Worm (Caenorhabditis elegans) whole organism, L1 larva: Measurements from ENCODE around the gene F20B6.9.
A peak's percentile ranks its signal among the peaks of the same experiment; 100 is the strongest.

ENCODE experiments used
- C04F5.9 ChIP-seq: sonication (generic microtip); optimal IDR thresholded peaks from 2 replicates; lab custom pipeline; 2016; ENCODE audit warnings: missing genetic modification characterization, missing compliant biosample characterization
- C16A3.4 ChIP-seq: fragments of 150-350 bp; optimal IDR thresholded peaks from 2 replicates; lab custom pipeline; 2014; ENCODE audit warnings: missing biosample characterization, missing genetic modification characterization
- C34B4.2 ChIP-seq: sonication (generic microtip); optimal IDR thresholded peaks from 2 replicates; lab custom pipeline; 2017; ENCODE audit warnings: mild to moderate bottlenecking, missing genetic modification characterization, missing compliant biosample characterization
- aly-2 ChIP-seq: fragments of 150-350 bp; optimal IDR thresholded peaks from 2 replicates; lab custom pipeline; 2014; ENCODE audit warnings: missing biosample characterization, missing genetic modification characterization
- ceh-63 ChIP-seq: fragments of 200-800 bp; sonication (Bioruptor generic); optimal IDR thresholded peaks from 2 replicates; lab custom pipeline; 2018; ENCODE audit warnings: mild to moderate bottlenecking, missing genetic modification characterization, missing compliant biosample characterization
- ceh-88 ChIP-seq: fragments of 200-800 bp; sonication (Bioruptor generic); IDR thresholded peaks from 2 replicates; pipeline ENCODE4 v1.3.6; 2022; ENCODE audit warnings: missing genetic modification characterization, missing compliant biosample characterization
- ces-1 ChIP-seq: fragments of 150-350 bp; optimal IDR thresholded peaks from 2 replicates; lab custom pipeline; 2014; ENCODE audit warnings: missing biosample characterization, missing genetic modification reagents, missing genetic modification characterization
- dpl-1 ChIP-seq, 3 experiments: fragments of 150-350 bp in 2 of 3; sonication (generic microtip) in 1 of 3; optimal IDR thresholded peaks; 2 replicates each; lab custom pipeline; 2014 to 2017; ENCODE audit warnings: missing biosample characterization in 3 of 3, missing genetic modification characterization in 3 of 3, missing genetic modification reagents in 3 of 3
- dsc-1 ChIP-seq: sonication (generic microtip); optimal IDR thresholded peaks from 2 replicates; lab custom pipeline; 2016; ENCODE audit warnings: mild to moderate bottlenecking, missing genetic modification characterization, missing compliant biosample characterization
- efl-1 ChIP-seq, 4 experiments: fragments of 150-350 bp; optimal IDR thresholded peaks in 3 of 4; peaks in 1 of 4; 1 replicate in 1 of 4; 2 replicates in 3 of 4; lab custom pipeline; 2014; ENCODE audit warnings: missing biosample characterization in 2 of 4, missing genetic modification characterization in 2 of 4, missing genetic modification reagents in 2 of 4
- egl-13 ChIP-seq: sonication (generic microtip); optimal IDR thresholded peaks from 2 replicates; lab custom pipeline; 2016; ENCODE audit warnings: missing genotype, missing genetic modification reagents, missing genetic modification characterization, missing compliant biosample characterization
- egl-27 ChIP-seq, 2 experiments: fragments of 150-350 bp in 1 of 2; sonication (generic microtip); optimal IDR thresholded peaks; 3 replicates each; lab custom pipeline; 2017 to 2018; ENCODE audit warnings: missing biosample characterization in 2 of 2, missing genetic modification characterization in 2 of 2, missing genetic modification reagents in 2 of 2
- ets-5 ChIP-seq: fragments of 200-800 bp; sonication (Bioruptor generic); IDR thresholded peaks from 2 replicates; pipeline ENCODE4 v1.3.6; 2022; ENCODE audit warnings: missing genetic modification characterization, missing compliant biosample characterization
- fkh-10 ChIP-seq: sonication (generic microtip); optimal IDR thresholded peaks from 2 replicates; lab custom pipeline; 2017; ENCODE audit warnings: missing biosample characterization, missing genetic modification reagents, missing genetic modification characterization
- grh-1 ChIP-seq: fragments of 200-800 bp; sonication (Bioruptor generic); IDR thresholded peaks from 2 replicates; pipeline ENCODE4 v1.3.6; 2022; ENCODE audit warnings: missing genetic modification reagents, missing genetic modification characterization, missing compliant biosample characterization
- hlh-17 ChIP-seq: fragments of 200-800 bp; sonication (Bioruptor generic); optimal IDR thresholded peaks from 2 replicates; lab custom pipeline; 2018; ENCODE audit warnings: missing genetic modification characterization, mild to moderate bottlenecking, missing compliant biosample characterization, moderate library complexity, borderline replicate concordance
- hpl-2 ChIP-seq: fragments of 150-350 bp; optimal IDR thresholded peaks from 2 replicates; lab custom pipeline; 2014; ENCODE audit warnings: missing biosample characterization, missing genetic modification reagents, missing genetic modification characterization
- isw-1 ChIP-seq: fragments of 200-800 bp; sonication (Bioruptor generic); IDR thresholded peaks from 2 replicates; pipeline ENCODE4 v1.3.6; 2022; ENCODE audit warnings: missing genetic modification characterization, missing compliant biosample characterization
- jun-1 ChIP-seq: fragments of 150-350 bp; optimal IDR thresholded peaks from 2 replicates; lab custom pipeline; 2014; ENCODE audit warnings: missing biosample characterization, missing genetic modification reagents, missing genetic modification characterization
- lin-13 ChIP-seq: fragments of 150-350 bp; optimal IDR thresholded peaks from 2 replicates; lab custom pipeline; 2014; ENCODE audit warnings: missing biosample characterization, missing genetic modification reagents, missing genetic modification characterization
- lin-14 ChIP-seq: fragments of 200-800 bp; sonication (Bioruptor generic); optimal IDR thresholded peaks from 2 replicates; lab custom pipeline; 2018; ENCODE audit warnings: mild to moderate bottlenecking, missing genetic modification characterization, moderate library complexity, missing compliant biosample characterization
- lin-15B ChIP-seq: fragments of 150-350 bp; sonication (generic microtip); optimal IDR thresholded peaks from 3 replicates; lab custom pipeline; 2014; ENCODE audit warnings: missing biosample characterization, missing genetic modification characterization
- lin-35 ChIP-seq, 2 experiments: fragments of 150-350 bp; optimal IDR thresholded peaks; 2 replicates each; lab custom pipeline; 2014; ENCODE audit warnings: missing biosample characterization in 2 of 2, missing genetic modification characterization in 2 of 2, missing genetic modification reagents in 2 of 2
- lin-39 ChIP-seq: fragments of 150-350 bp; optimal IDR thresholded peaks from 2 replicates; lab custom pipeline; 2014; ENCODE audit warnings: missing biosample characterization, missing genetic modification reagents, missing genetic modification characterization
- lir-3 ChIP-seq: sonication (generic microtip); optimal IDR thresholded peaks from 2 replicates; lab custom pipeline; 2016; ENCODE audit warnings: mild to moderate bottlenecking, missing genetic modification characterization, moderate library complexity, missing compliant biosample characterization; ENCODE audit not compliant: poor library complexity
- lsy-2 ChIP-seq, 2 experiments: fragments of 150-350 bp; optimal IDR thresholded peaks; 2 replicates each; lab custom pipeline; 2014; ENCODE audit warnings: missing biosample characterization in 2 of 2, missing genetic modification characterization in 2 of 2
- mdl-1 ChIP-seq, 2 experiments: fragments of 150-350 bp; optimal IDR thresholded peaks; 2 replicates each; lab custom pipeline; 2014 to 2017; ENCODE audit warnings: missing biosample characterization in 2 of 2, missing genetic modification characterization in 2 of 2, inconsistent platforms in 1 of 2
- mep-1 ChIP-seq: fragments of 150-350 bp; optimal IDR thresholded peaks from 2 replicates; lab custom pipeline; 2014; ENCODE audit warnings: missing biosample characterization, missing genetic modification characterization
- nhr-11 ChIP-seq: fragments of 150-350 bp; optimal IDR thresholded peaks from 2 replicates; lab custom pipeline; 2014; ENCODE audit warnings: missing biosample characterization, missing genetic modification characterization
- nhr-12 ChIP-seq: sonication (generic microtip); optimal IDR thresholded peaks from 2 replicates; lab custom pipeline; 2017; ENCODE audit warnings: missing biosample characterization, missing genetic modification characterization
- nhr-20 ChIP-seq: sonication (generic microtip); optimal IDR thresholded peaks from 2 replicates; lab custom pipeline; 2016; ENCODE audit warnings: mild to moderate bottlenecking, missing genetic modification characterization, missing compliant biosample characterization
- nhr-28 ChIP-seq: fragments of 150-350 bp; optimal IDR thresholded peaks from 2 replicates; lab custom pipeline; 2014; ENCODE audit warnings: missing biosample characterization, missing genetic modification characterization
- nhr-71 ChIP-seq: sonication (generic microtip); optimal IDR thresholded peaks from 2 replicates; lab custom pipeline; 2016; ENCODE audit warnings: mild to moderate bottlenecking, missing genetic modification characterization, moderate library complexity, missing compliant biosample characterization
- nhr-84 ChIP-seq: sonication (generic microtip); optimal IDR thresholded peaks from 2 replicates; lab custom pipeline; 2017; ENCODE audit warnings: missing biosample characterization, missing genetic modification characterization
- nhr-85 ChIP-seq: sonication (generic microtip); peaks from one replicate; lab custom pipeline; 2016; ENCODE audit warnings: missing genetic modification characterization, inconsistent platforms, missing compliant biosample characterization
- nhr-90 ChIP-seq: sonication (generic microtip); optimal IDR thresholded peaks from 2 replicates; lab custom pipeline; 2016; ENCODE audit warnings: mild to moderate bottlenecking, missing genetic modification characterization, missing compliant biosample characterization; ENCODE audit not compliant: poor library complexity
- pag-3 ChIP-seq: sonication (generic microtip); optimal IDR thresholded peaks from 2 replicates; lab custom pipeline; 2017; ENCODE audit warnings: missing genetic modification characterization, mild to moderate bottlenecking, missing compliant biosample characterization, antibody characterized with exemption, borderline replicate concordance; ENCODE audit not compliant: insufficient read depth
- rnt-1 ChIP-seq: sonication (generic microtip); optimal IDR thresholded peaks from 2 replicates; lab custom pipeline; 2016; ENCODE audit warnings: mild to moderate bottlenecking, missing genetic modification characterization, moderate library complexity, missing compliant biosample characterization
- snu-23 ChIP-seq: sonication (generic microtip); optimal IDR thresholded peaks from 2 replicates; lab custom pipeline; 2016; ENCODE audit warnings: missing genetic modification characterization, missing compliant biosample characterization
- sptf-1 ChIP-seq: fragments of 150-350 bp; optimal IDR thresholded peaks from 2 replicates; lab custom pipeline; 2014; ENCODE audit warnings: missing biosample characterization, missing genetic modification characterization
- tbx-2 ChIP-seq: sonication (generic microtip); optimal IDR thresholded peaks from 2 replicates; lab custom pipeline; 2016; ENCODE audit warnings: missing genetic modification characterization, missing compliant biosample characterization
- tlp-1 ChIP-seq: fragments of 150-350 bp; optimal IDR thresholded peaks from 2 replicates; lab custom pipeline; 2014; ENCODE audit warnings: missing biosample characterization, missing genetic modification characterization
- unc-30 ChIP-seq: sonication (generic microtip); optimal IDR thresholded peaks from 2 replicates; lab custom pipeline; 2017; ENCODE audit warnings: missing biosample characterization, missing genetic modification characterization
- unc-86 ChIP-seq: sonication (generic microtip); optimal IDR thresholded peaks from 2 replicates; lab custom pipeline; 2016; ENCODE audit warnings: missing genetic modification characterization, missing compliant biosample characterization
- unc-98 ChIP-seq: fragments of 200-800 bp; sonication (Bioruptor generic); IDR thresholded peaks from 2 replicates; pipeline ENCODE4 v1.3.6; 2022; ENCODE audit warnings: missing genetic modification characterization, missing compliant biosample characterization
- zag-1 ChIP-seq: fragments of 150-350 bp; optimal IDR thresholded peaks from 2 replicates; lab custom pipeline; 2014; ENCODE audit warnings: missing biosample characterization, missing genetic modification characterization
- zip-4 ChIP-seq: fragments of 200-800 bp; sonication (Bioruptor generic); optimal IDR thresholded peaks from 2 replicates; lab custom pipeline; 2018; ENCODE audit warnings: mild to moderate bottlenecking, missing genetic modification characterization, moderate library complexity, missing compliant biosample characterization
- ztf-11 ChIP-seq, 2 experiments: sonication (generic microtip); optimal IDR thresholded peaks; 2 replicates each; lab custom pipeline; 2016 to 2017; ENCODE audit warnings: missing genetic modification characterization in 2 of 2, missing biosample characterization in 1 of 2, missing compliant biosample characterization in 1 of 2

F20B6.9 gene

ce11 chrX:4209131-4209530 is 1.8 kb upstream of the F20B6.9 start (continued):
- TF ChIP-seq nhr-90 (tag; lab: Kevin White, UChicago) (peak; percentile 99), C16A3.4 (tag; lab: Kevin White, UChicago) (peak; percentile 99), lin-14 (GFP tag; lab: Kevin White, UChicago) (peak; percentile 99), ceh-88 (peak; percentile 98), nhr-20 (tag; lab: Kevin White, UChicago) (peak; percentile 99), isw-1 (GFP tag; lab: Robert Waterston, UW) (peak; percentile 93), jun-1 (tag; lab: Kevin White, UChicago) (peak; percentile 100), lin-39 (tag; lab: Kevin White, UChicago) (peak; percentile 99), nhr-11 (tag; lab: Kevin White, UChicago) (peak; percentile 99), egl-13 (tag; lab: Kevin White, UChicago) (peak; percentile 100), C04F5.9 (tag; lab: Kevin White, UChicago) (peak; percentile 96), mep-1 (tag; lab: Kevin White, UChicago) (peak; percentile 100), dpl-1 (GFP tag; optimal IDR thresholded peaks at IDR 0.05; lab: Kevin White, UChicago) (peak; percentile 56 to 71 (median 61)), lin-35 (GFP tag; optimal IDR thresholded peaks at IDR 0.05; lab: Kevin White, UChicago) (peak; percentile 72 to 91), snu-23 (GFP tag; lab: Kevin White, UChicago) (peak; percentile 100), lin-13 (peak; percentile 97), nhr-71 (peak; percentile 99), unc-98 (GFP tag; lab: Robert Waterston, UW) (peak; percentile 94), nhr-28 (tag; lab: Kevin White, UChicago) (peak; percentile 15), ets-5 (GFP tag; lab: Robert Waterston, UW) (peak; percentile 92; the same call in 1 of the 2 replicates), fkh-10 (GFP tag; lab: Kevin White, UChicago) (peak; percentile 100), pag-3 (no peak), unc-30 (tag; lab: Kevin White, UChicago) (peak; percentile 80), nhr-84 (tag; lab: Kevin White, UChicago) (no peak), zag-1 (tag; lab: Kevin White, UChicago) (peak; percentile 53), egl-27 (tag; optimal IDR thresholded peaks at IDR 0.05; lab: Kevin White, UChicago) (peak; percentile 91 to 93), ztf-11 (tag; optimal IDR thresholded peaks at IDR 0.05; lab: Kevin White, UChicago) (peak; percentile 78 to 99), C34B4.2 (tag; lab: Kevin White, UChicago) (peak; percentile 33), lin-15B (peak; percentile 46), aly-2 (tag; lab: Kevin White, UChicago) (peak; percentile 95), ces-1 (GFP tag; lab: Kevin White, UChicago) (peak; percentile 96)

- peak; percentile 50 for TF ChIP-seq nhr-90 (tag; lab: Kevin White, UChicago)
- no peak for TF ChIP-seq zag-1 (tag; lab: Kevin White, UChicago)
- peak in 1 of 2 experiments; percentile 38 for TF ChIP-seq mdl-1 (tag; optimal IDR thresholded peaks at IDR 0.05; lab: Kevin White, UChicago)
- TF ChIP-seq dsc-1: no peak
- no peak for TF ChIP-seq hpl-2
- no peak for TF ChIP-seq sptf-1 (tag; lab: Kevin White, UChicago)
- TF ChIP-seq efl-1 (optimal IDR thresholded peaks at IDR 0.05; lab: Kevin White, UChicago): peak in 1 of 2 experiments; percentile 22
- TF ChIP-seq efl-1 (GFP tag; optimal IDR thresholded peaks at IDR 0.05 in 1 of 2; lab: Kevin White, UChicago): peak in 1 of 2 experiments; percentile 42
- no peak for TF ChIP-seq egl-13 (tag; lab: Kevin White, UChicago)
- no peak for TF ChIP-seq nhr-20 (tag; lab: Kevin White, UChicago)
- TF ChIP-seq zip-4 (GFP tag; lab: Kevin White, UChicago): peak; percentile 8
- no peak for TF ChIP-seq nhr-85 (tag; lab: Kevin White, UChicago)
- no peak for TF ChIP-seq pag-3
- no peak for TF ChIP-seq hlh-17
- TF ChIP-seq isw-1 (GFP tag; lab: Robert Waterston, UW): no peak
- 0 out of 2 replicates have a peak, but pooled peaks have one; percentile 33 for TF ChIP-seq grh-1 (GFP tag; lab: Robert Waterston, UW)
- peak; percentile 22 for TF ChIP-seq lir-3 (tag; lab: Kevin White, UChicago)
- peak; percentile 29 for TF ChIP-seq C16A3.4 (tag; lab: Kevin White, UChicago)
- TF ChIP-seq ceh-63 (GFP tag; lab: Kevin White, UChicago): no peak
- TF ChIP-seq jun-1 (tag; lab: Kevin White, UChicago): peak; percentile 74
- no peak for TF ChIP-seq ceh-88
- TF ChIP-seq unc-86 (tag; lab: Kevin White, UChicago): no peak
- no peak for TF ChIP-seq ets-5 (GFP tag; lab: Robert Waterston, UW)
- TF ChIP-seq tlp-1: no peak
- no peak for TF ChIP-seq lin-15B
- no peak for TF ChIP-seq ztf-11 (tag; optimal IDR thresholded peaks at IDR 0.05; lab: Kevin White, UChicago)
- peak in 1 of 2 experiments; percentile 17 for TF ChIP-seq lsy-2 (tag; optimal IDR thresholded peaks at IDR 0.05; lab: Kevin White, UChicago)
- no peak for TF ChIP-seq rnt-1 (tag; lab: Kevin White, UChicago)
- TF ChIP-seq tbx-2: no peak
- no peak for TF ChIP-seq unc-98 (GFP tag; lab: Robert Waterston, UW)
- TF ChIP-seq nhr-12 (tag; lab: Kevin White, UChicago): no peak
Observed at ce11 chrX:4208495-4208894, 1.2 kb upstream of the F20B6.9 start.
